Worm (Caenorhabditis elegans): ENCODE data around the gene C43H6.6.
A peak's percentile ranks its signal among the peaks of the same experiment; 100 is the strongest.

C43H6.6 gene

DNA sequence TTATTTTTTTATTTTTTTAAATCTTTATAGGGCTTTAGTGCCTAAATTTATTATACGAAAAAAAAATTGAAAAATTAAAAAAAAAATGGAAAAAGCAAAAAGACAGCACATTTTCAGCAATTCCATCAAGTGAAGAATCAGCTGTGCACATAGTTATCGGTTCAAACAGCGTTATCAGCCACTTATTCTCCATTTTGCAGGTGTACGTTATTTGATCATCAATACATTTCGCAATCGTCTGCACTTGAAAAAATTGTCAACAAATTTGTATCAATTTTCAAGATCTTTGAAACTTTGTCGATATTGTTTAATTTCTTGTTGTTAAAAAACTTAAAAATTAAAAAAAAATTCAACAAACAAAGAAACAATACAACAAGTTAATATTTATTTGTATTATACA lies 44.6 kb downstream of the C43H6.6 start:
- TF ChIP-seq nhr-80 (tag; optimal IDR thresholded peaks at IDR 0.05) = peak; percentile 67
- no peak for TF ChIP-seq madf-3 (GFP tag; IDR thresholded peaks at IDR 0.05)
- TF ChIP-seq cebp-1 (GFP tag; IDR thresholded peaks at IDR 0.05) = peak; percentile 92
- TF ChIP-seq cebp-1 (tag; optimal IDR thresholded peaks at IDR 0.05) = peak; percentile 95
- TF ChIP-seq pha-4 (tag; optimal IDR thresholded peaks at IDR 0.05) = peak; percentile 44
- no peak for TF ChIP-seq ets-4 (GFP tag; optimal IDR thresholded peaks at IDR 0.05)
- TF ChIP-seq snpc-1.1 (tag; optimal IDR thresholded peaks at IDR 0.05; ENCODE audit: insufficient read depth) = no peak

- TF ChIP-seq B0035.1 (tag; optimal IDR thresholded peaks at IDR 0.05) = no peak
- TF ChIP-seq hmg-1.2 (GFP tag; IDR thresholded peaks at IDR 0.05) = no peak
- no peak for TF ChIP-seq ets-4 (GFP tag; optimal IDR thresholded peaks at IDR 0.05)
- TF ChIP-seq attf-5 (GFP tag; optimal IDR thresholded peaks at IDR 0.05) = no peak
- no peak for TF ChIP-seq madf-8 (GFP tag; conservative IDR thresholded peaks at IDR 0.05)
Measured at ce11 chrX:2441163-2441562, 46.1 kb downstream of the C43H6.6 start.

ce11 chrX:2443304-2443703 lies 48.2 kb downstream of the C43H6.6 start, which contains the start of gene T07D1.3:
Gene T07D1.3 (minus strand): TSS chrX:2443404.
- TF ChIP-seq atf-7 (tag; optimal IDR thresholded peaks at IDR 0.05) = no peak
- no peak for TF ChIP-seq him-1 (tag; optimal IDR thresholded peaks at IDR 0.05)
- TF ChIP-seq nfyb-1 (GFP tag; IDR thresholded peaks at IDR 0.05) = no peak
- no peak for TF ChIP-seq B0336.3 (GFP tag; IDR thresholded peaks at IDR 0.05)
- TF ChIP-seq egl-18 (GFP tag; IDR thresholded peaks at IDR 0.05) = no peak
- TF ChIP-seq mcd-1 (GFP tag; IDR thresholded peaks at IDR 0.05) = no peak
- TF ChIP-seq F37B4.10 (GFP tag; IDR thresholded peaks at IDR 0.05) = no peak
- TF ChIP-seq lin-54 (GFP tag; optimal IDR thresholded peaks at IDR 0.05) = no peak
- no peak for TF ChIP-seq F49E8.2 (tag; optimal IDR thresholded peaks at IDR 0.05; ENCODE audit: insufficient read depth)

- TF ChIP-seq mcd-1 (GFP tag; IDR thresholded peaks at IDR 0.05) (no peak), T26A5.8 (tag; optimal IDR thresholded peaks at IDR 0.05) (no peak), lsy-27 (tag; optimal IDR thresholded peaks at IDR 0.05; ENCODE audit: borderline replicate concordance, insufficient read depth) (no peak), F33H1.4 (GFP tag; IDR thresholded peaks at IDR 0.05) (no peak), xnd-1 (tag; optimal IDR thresholded peaks at IDR 0.05) (no peak), snpc-3.4 (tag; optimal IDR thresholded peaks at IDR 0.05) (no peak), ceh-27 (GFP tag; optimal IDR thresholded peaks at IDR 0.05) (no peak), nfya-2 (GFP tag; IDR thresholded peaks at IDR 0.05) (no peak), nhr-90 (tag; optimal IDR thresholded peaks at IDR 0.05) (no peak), bed-1 (GFP tag; IDR thresholded peaks at IDR 0.05) (no peak), Y53G8AR.9 (GFP tag; conservative IDR thresholded peaks at IDR 0.05) (no peak), fkh-3 (tag; optimal IDR thresholded peaks at IDR 0.05) (no peak), die-1 (tag; optimal IDR thresholded peaks at IDR 0.05) (no peak)
Measured at ce11 chrX:2446185-2446584, 51.1 kb downstream of the C43H6.6 start.

- no peak for TF ChIP-seq F55B11.4 (tag; optimal IDR thresholded peaks at IDR 0.05; ENCODE audit: borderline replicate concordance, insufficient read depth)
- TF ChIP-seq lag-1 (GFP tag; IDR thresholded peaks at IDR 0.05) = no peak
- no peak for TF ChIP-seq nhr-80 (tag; optimal IDR thresholded peaks at IDR 0.05)
- no peak for TF ChIP-seq ceh-58 (GFP tag; IDR thresholded peaks at IDR 0.05)
- TF ChIP-seq madf-3 (GFP tag; IDR thresholded peaks at IDR 0.05) = no peak
- TF ChIP-seq attf-6 (GFP tag; IDR thresholded peaks at IDR 0.05) = no peak
- TF ChIP-seq egrh-3 (GFP tag; IDR thresholded peaks at IDR 0.05) = no peak
- TF ChIP-seq B0261.1 (tag; optimal IDR thresholded peaks at IDR 0.05) = no peak
- TF ChIP-seq zfh-2 (GFP tag; conservative IDR thresholded peaks at IDR 0.05) = peak; percentile 71
Measured at ce11 chrX:2447214-2447613, 52.1 kb downstream of the C43H6.6 start.

Data from whole organism, young adult.